Fruit fly (Drosophila melanogaster) whole organism, embryonic: ENCODE measurements around the gene Cpr67Fb.

ENCODE experiments used
- Abd-B ChIP-seq: fragments of 200-800 bp; sonication (Bioruptor generic); optimal IDR thresholded peaks from 2 replicates; lab custom pipeline; 2018; ENCODE audit warnings: missing biosample characterization, mild to moderate bottlenecking, missing genetic modification characterization, moderate library complexity
- Antp ChIP-seq: fragments of 200-800 bp; sonication (Bioruptor generic); optimal IDR thresholded peaks from 3 replicates; lab custom pipeline; 2016; ENCODE audit warnings: missing biosample characterization, missing genetic modification characterization
- BEAF-32 ChIP-seq: fragments of 200-800 bp; sonication (Bioruptor generic); optimal IDR thresholded peaks from 3 replicates; lab custom pipeline; 2017; ENCODE audit warnings: missing biosample characterization, missing genetic modification characterization, mild to moderate bottlenecking, moderate library complexity, missing genetic modification reagents
- Bgb ChIP-seq: fragments of 200-800 bp; sonication (Bioruptor generic); IDR thresholded peaks from 2 replicates; pipeline ENCODE4 v1.3.6; 2022; ENCODE audit warnings: missing biosample characterization, missing genetic modification characterization; ENCODE audit not compliant: partially characterized antibody
- CG10267 ChIP-seq: fragments of 200-800 bp; sonication (Bioruptor generic); optimal IDR thresholded peaks from 2 replicates; lab custom pipeline; 2018; ENCODE audit warnings: missing biosample characterization, mild to moderate bottlenecking, missing genetic modification characterization, moderate library complexity
- CG12942 ChIP-seq: fragments of 200-800 bp; sonication (Bioruptor generic); optimal IDR thresholded peaks from 3 replicates; lab custom pipeline; 2016; ENCODE audit warnings: missing biosample characterization, missing genetic modification characterization
- CG14050 ChIP-seq: fragments of 200-800 bp; sonication (Bioruptor generic); IDR thresholded peaks from 3 replicates; pipeline ENCODE4 v1.3.6; 2022; ENCODE audit warnings: missing biosample characterization, missing genetic modification characterization
- CG14441 ChIP-seq: fragments of 200-800 bp; sonication (Bioruptor generic); IDR thresholded peaks from 2 replicates; pipeline ENCODE4 v1.3.6; 2022; ENCODE audit warnings: missing biosample characterization, missing genetic modification characterization
- CG15479 ChIP-seq: fragments of 200-800 bp; sonication (Bioruptor generic); optimal IDR thresholded peaks from 3 replicates; lab custom pipeline; 2019; ENCODE audit warnings: missing biosample characterization, mild to moderate bottlenecking, missing genetic modification characterization, moderate library complexity
- CG18011 ChIP-seq: fragments of 200-800 bp; sonication (Bioruptor generic); optimal IDR thresholded peaks from 2 replicates; lab custom pipeline; 2017; ENCODE audit warnings: missing biosample characterization, missing genetic modification characterization, mild to moderate bottlenecking, moderate library complexity, missing genotype
- CG18476 ChIP-seq: fragments of 200-800 bp; sonication (Bioruptor generic); optimal IDR thresholded peaks from 2 replicates; lab custom pipeline; 2016; ENCODE audit warnings: missing biosample characterization, mild to moderate bottlenecking, missing genetic modification characterization
- CG2199 ChIP-seq: fragments of 200-800 bp; sonication (Bioruptor generic); IDR thresholded peaks from 3 replicates; pipeline ENCODE4 v1.3.6; 2022; ENCODE audit warnings: missing biosample characterization, missing genetic modification characterization
- CG2678 ChIP-seq: fragments of 200-800 bp; sonication (Bioruptor generic); optimal IDR thresholded peaks from 3 replicates; lab custom pipeline; 2019; ENCODE audit warnings: missing biosample characterization, mild to moderate bottlenecking, missing genetic modification characterization, moderate library complexity
- CG3281 ChIP-seq: fragments of 200-800 bp; sonication (Bioruptor generic); optimal IDR thresholded peaks from 3 replicates; lab custom pipeline; 2017; ENCODE audit warnings: missing biosample characterization, mild to moderate bottlenecking, missing genetic modification characterization
- CG3995 ChIP-seq: fragments of 200-800 bp; sonication (Bioruptor generic); optimal IDR thresholded peaks from 3 replicates; lab custom pipeline; 2016; ENCODE audit warnings: missing biosample characterization, missing genetic modification characterization
- CG5180 ChIP-seq: fragments of 200-800 bp; sonication (Bioruptor generic); optimal IDR thresholded peaks from 3 replicates; lab custom pipeline; 2017; ENCODE audit warnings: missing biosample characterization, missing genetic modification characterization, mild to moderate bottlenecking, moderate library complexity, missing genetic modification reagents
- CG6254 ChIP-seq: fragments of 200-800 bp; sonication (Bioruptor generic); optimal IDR thresholded peaks from 3 replicates; lab custom pipeline; 2017; ENCODE audit warnings: mild to moderate bottlenecking, missing biosample characterization, missing genetic modification reagents, missing genetic modification characterization
- CG6765 ChIP-seq: fragments of 200-800 bp; sonication (Bioruptor generic); optimal IDR thresholded peaks from 3 replicates; lab custom pipeline; 2017; ENCODE audit warnings: missing biosample characterization, mild to moderate bottlenecking, missing genetic modification characterization
- CG7786 ChIP-seq: fragments of 200-800 bp; sonication (Bioruptor generic); optimal IDR thresholded peaks from 2 replicates; lab custom pipeline; 2016; ENCODE audit warnings: missing biosample characterization, missing genetic modification characterization
- CG8388 ChIP-seq: fragments of 200-800 bp; sonication (Bioruptor generic); optimal IDR thresholded peaks from 2 replicates; lab custom pipeline; 2019; ENCODE audit warnings: missing biosample characterization, mild to moderate bottlenecking, missing genetic modification characterization, moderate library complexity
- CG9797 ChIP-seq: fragments of 200-800 bp; sonication (Bioruptor generic); optimal IDR thresholded peaks from 3 replicates; lab custom pipeline; 2018; ENCODE audit warnings: missing biosample characterization, mild to moderate bottlenecking, missing genetic modification characterization
- Eip74EF ChIP-seq, 2 experiments: fragments of 200-800 bp in 1 of 2; fragments of >200 bp in 1 of 2; sonication (Bioruptor generic) in 1 of 2; optimal IDR thresholded peaks; 2 replicates each; lab custom pipeline; 2017 to 2019; ENCODE audit warnings: missing biosample characterization in 2 of 2, missing genetic modification characterization in 2 of 2, mild to moderate bottlenecking in 1 of 2, moderate library complexity in 1 of 2
- Elba2 ChIP-seq: fragments of 200-800 bp; sonication (Bioruptor generic); optimal IDR thresholded peaks from 3 replicates; lab custom pipeline; 2016; ENCODE audit warnings: missing biosample characterization, missing genetic modification characterization
- Ets65A ChIP-seq: fragments of 200-800 bp; sonication (Bioruptor generic); peaks from one replicate; lab custom pipeline; 2016; ENCODE audit warnings: missing biosample characterization, missing genetic modification characterization
- Fer3 ChIP-seq: fragments of 200-800 bp; sonication (Bioruptor generic); optimal IDR thresholded peaks from 2 replicates; lab custom pipeline; 2018; ENCODE audit warnings: missing biosample characterization, mild to moderate bottlenecking, missing genetic modification characterization, moderate library complexity
- MTF-1 ChIP-seq: fragments of 200-800 bp; sonication (Bioruptor generic); optimal IDR thresholded peaks from 2 replicates; lab custom pipeline; 2018; ENCODE audit warnings: missing biosample characterization, mild to moderate bottlenecking, missing genetic modification characterization, borderline replicate concordance
- NfI ChIP-seq: fragments of 200-800 bp; sonication (Bioruptor generic); optimal IDR thresholded peaks from 3 replicates; lab custom pipeline; 2018; ENCODE audit warnings: missing biosample characterization, mild to moderate bottlenecking, missing genetic modification characterization, moderate library complexity
- Ptx1 ChIP-seq: fragments of 200-800 bp; sonication (Bioruptor generic); IDR thresholded peaks from 2 replicates; pipeline ENCODE4 v1.3.6; 2022; ENCODE audit warnings: missing biosample characterization, missing genetic modification characterization
- Six4 ChIP-seq: fragments of 200-800 bp; sonication (Bioruptor generic); optimal IDR thresholded peaks from 2 replicates; lab custom pipeline; 2016; ENCODE audit warnings: missing biosample characterization, missing genetic modification characterization
- al ChIP-seq: fragments of 200-800 bp; sonication (Bioruptor generic); IDR thresholded peaks from 2 replicates; pipeline ENCODE4 v1.3.6; 2022; ENCODE audit warnings: missing biosample characterization, missing genetic modification characterization
- ase ChIP-seq: fragments of 200-800 bp; sonication (Bioruptor generic); IDR thresholded peaks from 3 replicates; pipeline ENCODE4 v1.3.6; 2022; ENCODE audit warnings: missing biosample characterization, missing genetic modification characterization
- dmrt11E ChIP-seq: fragments of 200-800 bp; sonication (Bioruptor generic); optimal IDR thresholded peaks from 3 replicates; lab custom pipeline; 2018; ENCODE audit warnings: missing biosample characterization, mild to moderate bottlenecking, missing genetic modification characterization, moderate library complexity
- ftz-f1 ChIP-seq: fragments of 200-800 bp; sonication (Bioruptor generic); optimal IDR thresholded peaks from 2 replicates; lab custom pipeline; 2016; ENCODE audit warnings: missing biosample characterization, missing genetic modification characterization
- lab ChIP-seq: fragments of 200-800 bp; sonication (Bioruptor generic); optimal IDR thresholded peaks from 3 replicates; lab custom pipeline; 2017; ENCODE audit warnings: missing biosample characterization, missing genetic modification characterization, mild to moderate bottlenecking, moderate library complexity, missing genetic modification reagents
- lilli ChIP-seq: fragments of 200-800 bp; sonication (Bioruptor generic); optimal IDR thresholded peaks from 3 replicates; lab custom pipeline; 2016; ENCODE audit warnings: missing biosample characterization, missing genetic modification characterization
- mam ChIP-seq: fragments of 200-800 bp; sonication (Bioruptor generic); optimal IDR thresholded peaks from 3 replicates; lab custom pipeline; 2016; ENCODE audit warnings: missing biosample characterization, missing genetic modification characterization
- mirr ChIP-seq: fragments of 200-800 bp; sonication (Bioruptor generic); optimal IDR thresholded peaks from 3 replicates; lab custom pipeline; 2018; ENCODE audit warnings: missing biosample characterization, mild to moderate bottlenecking, missing genetic modification characterization
- mld ChIP-seq: fragments of 200-800 bp; sonication (Bioruptor generic); IDR thresholded peaks from 3 replicates; pipeline ENCODE4 v1.3.6; 2022; ENCODE audit warnings: missing biosample characterization, missing genetic modification characterization; ENCODE audit not compliant: partially characterized antibody
- odd ChIP-seq: fragments of 200-800 bp; sonication (Bioruptor generic); optimal IDR thresholded peaks from 2 replicates; lab custom pipeline; 2017; ENCODE audit warnings: missing biosample characterization, mild to moderate bottlenecking, missing genetic modification characterization
- onecut ChIP-seq: fragments of 200-800 bp; sonication (Bioruptor generic); IDR thresholded peaks from 2 replicates; pipeline ENCODE4 v1.3.6; 2022; ENCODE audit warnings: missing biosample characterization, missing genetic modification characterization
- pan ChIP-seq, 4 experiments: fragments of >200 bp in 3 of 4; fragments of 200-800 bp in 1 of 4; sonication (Bioruptor generic) in 1 of 4; optimal IDR thresholded peaks in 3 of 4; IDR thresholded peaks in 1 of 4; 2 replicates each; pipeline versions ENCODE4 v1.3.6 to Lab custom; 2017 to 2022; ENCODE audit warnings: missing biosample characterization in 2 of 4, missing genetic modification characterization in 2 of 4, mixed read lengths in 1 of 4
- pho ChIP-seq: fragments of 200-800 bp; sonication (Bioruptor generic); optimal IDR thresholded peaks from 2 replicates; lab custom pipeline; 2016; ENCODE audit warnings: missing biosample characterization, missing genetic modification characterization
- pros ChIP-seq: fragments of 200-800 bp; sonication (Bioruptor generic); optimal IDR thresholded peaks from 3 replicates; lab custom pipeline; 2019; ENCODE audit warnings: missing biosample characterization, mild to moderate bottlenecking, missing genetic modification characterization, moderate library complexity
- pzg ChIP-seq: fragments of 200-800 bp; sonication (Bioruptor generic); optimal IDR thresholded peaks from 3 replicates; lab custom pipeline; 2018; ENCODE audit warnings: missing biosample characterization, mild to moderate bottlenecking, missing genetic modification characterization, moderate library complexity
- row ChIP-seq: fragments of 200-800 bp; sonication (Bioruptor generic); IDR thresholded peaks from 3 replicates; pipeline ENCODE4 v1.3.6; 2022; ENCODE audit warnings: missing biosample characterization, missing genetic modification characterization
- sens ChIP-seq: fragments of 200-800 bp; sonication (Bioruptor generic); peaks from one replicate; lab custom pipeline; 2016; ENCODE audit warnings: missing biosample characterization, missing genetic modification characterization
- sug ChIP-seq: fragments of 200-800 bp; optimal IDR thresholded peaks from 2 replicates; lab custom pipeline; 2019; ENCODE audit warnings: missing biosample characterization, mild to moderate bottlenecking, missing genetic modification characterization, moderate library complexity
- ttk ChIP-seq: fragments of 200-800 bp; sonication (Bioruptor generic); IDR thresholded peaks from 2 replicates; pipeline ENCODE4 v2.1.2; 2022; ENCODE audit warnings: missing biosample characterization, missing genetic modification characterization

Gene Cpr67Fb

DNA sequence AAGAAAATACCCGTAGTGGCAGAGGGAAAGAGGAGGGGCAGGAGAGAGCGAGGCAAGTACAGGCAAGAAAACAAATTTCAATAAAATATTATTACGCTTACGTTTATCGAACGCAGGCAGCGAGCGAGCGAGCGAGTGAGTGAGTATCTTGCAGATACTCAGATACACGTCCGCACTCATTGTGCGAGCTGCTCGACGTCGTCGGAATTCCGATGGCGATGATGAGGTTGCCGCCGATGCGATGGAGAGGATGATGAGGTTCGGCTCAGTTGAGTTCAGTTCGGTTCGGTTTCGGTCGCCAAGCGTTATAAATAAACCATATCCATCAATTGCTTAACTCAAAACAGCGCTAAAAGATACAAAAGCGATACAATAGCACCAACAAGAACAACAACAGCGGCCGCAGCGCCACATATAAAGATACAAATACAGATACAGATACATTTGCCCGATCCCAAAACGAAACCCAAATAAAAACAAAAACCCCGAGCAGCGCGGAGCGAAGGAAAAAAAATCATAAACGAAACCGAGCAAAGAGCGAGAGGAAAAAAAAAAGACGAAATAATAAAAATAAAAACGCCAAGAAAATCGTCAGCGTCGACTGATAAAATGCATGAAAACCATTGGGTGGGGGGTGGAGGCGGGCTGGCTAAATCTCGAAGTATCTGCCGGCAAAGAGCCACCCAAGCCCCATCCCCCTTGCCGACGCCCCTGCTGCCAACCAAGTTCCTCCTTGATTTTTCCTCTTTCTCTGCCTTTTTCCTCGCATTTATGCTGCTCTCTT, 41.4 kb upstream of the Cpr67Fb start (continued):
- no peak for TF ChIP-seq ftz-f1 (GFP tag; lab: Kevin White, UChicago)
- TF ChIP-seq BEAF-32, result no peak
- TF ChIP-seq sug (tag; lab: Kevin White, UChicago), result peak; percentile 13
- TF ChIP-seq CG10267 (tag; lab: Kevin White, UChicago), result no peak
- no peak for TF ChIP-seq CG18011 (GFP tag; lab: Kevin White, UChicago)
- peak; percentile 7 for TF ChIP-seq pho
- TF ChIP-seq CG2199 (GFP tag; lab: Robert Waterston, UW), result peak; percentile 89
- TF ChIP-seq ttk, result 0 out of 2 replicates have a peak, but pooled peaks have one; percentile 27
- peak; percentile 87 for TF ChIP-seq CG15479 (GFP tag; lab: Kevin White, UChicago)
- TF ChIP-seq Antp, result no peak
- TF ChIP-seq MTF-1 (GFP tag; lab: Kevin White, UChicago), result no peak
- no peak for TF ChIP-seq CG7786 (GFP tag; lab: Kevin White, UChicago)
- no peak for TF ChIP-seq CG6765 (GFP tag; lab: Kevin White, UChicago)
- TF ChIP-seq CG2678, result no peak
- peak; percentile 84 for TF ChIP-seq CG5180 (GFP tag; lab: Kevin White, UChicago)
- no peak for TF ChIP-seq odd (GFP tag; lab: Kevin White, UChicago)
- no peak for TF ChIP-seq lab (GFP tag; lab: Kevin White, UChicago)
- TF ChIP-seq sens (GFP tag; lab: Kevin White, UChicago), result peak; percentile 73
- TF ChIP-seq CG6254, result no peak
- TF ChIP-seq pzg (GFP tag; lab: Kevin White, UChicago), result no peak
- TF ChIP-seq Ptx1 (GFP tag; lab: Robert Waterston, UW), result no peak
- peak; percentile 12; the same call in 1 of the 2 replicates for TF ChIP-seq onecut (GFP tag; lab: Robert Waterston, UW)
- TF ChIP-seq pros (GFP tag; lab: Kevin White, UChicago), result peak; percentile 61
- TF ChIP-seq Abd-B (GFP tag; lab: Kevin White, UChicago), result no peak
- no peak for TF ChIP-seq dmrt11E (tag; lab: Kevin White, UChicago)
- no peak for TF ChIP-seq NfI (GFP tag; lab: Kevin White, UChicago)
- TF ChIP-seq al (GFP tag; lab: Robert Waterston, UW), result no peak
- TF ChIP-seq CG14441 (GFP tag; lab: Robert Waterston, UW), result peak; percentile 48; the same call in 1 of the 2 replicates
- TF ChIP-seq Ets65A (GFP tag; lab: Kevin White, UChicago), result peak; percentile 1
- no peak for TF ChIP-seq CG9797 (GFP tag; lab: Kevin White, UChicago)
- no peak for TF ChIP-seq ase
- TF ChIP-seq pan (optimal IDR thresholded peaks at IDR 0.05; lab: Kevin White, UChicago), result no peak
- TF ChIP-seq pan (GFP tag; optimal IDR thresholded peaks at IDR 0.05 in 1 of 2, IDR thresholded peaks at IDR 0.05 in 1 of 2), result no peak
- peak; percentile 41 for TF ChIP-seq mirr (GFP tag; lab: Kevin White, UChicago)
- no peak for TF ChIP-seq Eip74EF (GFP tag; optimal IDR thresholded peaks at IDR 0.05; lab: Kevin White, UChicago)
- TF ChIP-seq mld, result no peak
- TF ChIP-seq CG8388 (GFP tag; lab: Kevin White, UChicago), result no peak
- TF ChIP-seq mam (GFP tag; lab: Kevin White, UChicago), result peak; percentile 20
- no peak for TF ChIP-seq CG12942 (GFP tag; lab: Kevin White, UChicago)
- TF ChIP-seq CG3281, result no peak
- no peak for TF ChIP-seq CG3995 (GFP tag; lab: Kevin White, UChicago)
- TF ChIP-seq row, result peak; percentile 72; the same call in 2 of the 3 replicates
- TF ChIP-seq CG18476, result no peak
- TF ChIP-seq lilli (GFP tag; lab: Kevin White, UChicago), result no peak
- no peak for TF ChIP-seq Fer3 (tag; lab: Kevin White, UChicago)
- no peak for TF ChIP-seq Six4 (GFP tag; lab: Kevin White, UChicago)
- TF ChIP-seq Elba2 (GFP tag; lab: Kevin White, UChicago), result no peak
- TF ChIP-seq Bgb (GFP tag; lab: Robert Waterston, UW), result no peak
- TF ChIP-seq CG14050 (GFP tag; lab: Robert Waterston, UW), result no peak
